Fruit fly (Drosophila melanogaster) whole organism, embryonic: ENCODE measurements around the gene RpS2.

Source experiments
- Aef1 ChIP-seq: fragments of 200-800 bp; sonication (Bioruptor generic); IDR thresholded peaks from 3 replicates; pipeline ENCODE4 v1.3.6; 2022; ENCODE audit warnings: missing biosample characterization, missing genetic modification characterization
- Atf-2 ChIP-seq: fragments of 200-800 bp; sonication (Bioruptor generic); optimal IDR thresholded peaks from 2 replicates; lab custom pipeline; 2016; ENCODE audit warnings: missing biosample characterization, missing genetic modification characterization
- Atf3 ChIP-seq: fragments of 200-800 bp; sonication (Bioruptor generic); optimal IDR thresholded peaks from 3 replicates; lab custom pipeline; 2016; ENCODE audit warnings: missing biosample characterization, missing genetic modification characterization
- B-H2 ChIP-seq: fragments of 200-800 bp; sonication (Bioruptor generic); optimal IDR thresholded peaks from 2 replicates; lab custom pipeline; 2018; ENCODE audit warnings: missing biosample characterization, mild to moderate bottlenecking, missing genetic modification characterization
- Bteb2 ChIP-seq: fragments of 200-800 bp; sonication (Bioruptor generic); optimal IDR thresholded peaks from 2 replicates; lab custom pipeline; 2016; ENCODE audit warnings: missing biosample characterization, missing genetic modification characterization
- CG10366 ChIP-seq: fragments of 200-800 bp; sonication (Bioruptor generic); IDR thresholded peaks from 2 replicates; pipeline ENCODE4 v1.3.6; 2022; ENCODE audit warnings: missing biosample characterization, missing genetic modification characterization
- CG10462 ChIP-seq: fragments of 200-800 bp; sonication (Bioruptor generic); optimal IDR thresholded peaks from 2 replicates; lab custom pipeline; 2016; ENCODE audit warnings: missing biosample characterization, missing genetic modification characterization
- CG11456 ChIP-seq: fragments of 200-800 bp; sonication (Bioruptor generic); IDR thresholded peaks from 3 replicates; pipeline ENCODE4 v1.3.6; 2022; ENCODE audit warnings: missing biosample characterization, missing genetic modification characterization
- CG15696 ChIP-seq: fragments of 200-800 bp; sonication (Bioruptor generic); optimal IDR thresholded peaks from 2 replicates; lab custom pipeline; 2019; ENCODE audit warnings: missing biosample characterization, mild to moderate bottlenecking, missing genetic modification characterization, moderate library complexity
- CG17186 ChIP-seq: fragments of 200-800 bp; sonication (Bioruptor generic); optimal IDR thresholded peaks from 3 replicates; lab custom pipeline; 2017; ENCODE audit warnings: missing biosample characterization, missing genetic modification reagents, missing genetic modification characterization
- CG1832 ChIP-seq: fragments of 200-800 bp; sonication (Bioruptor generic); optimal IDR thresholded peaks from 2 replicates; lab custom pipeline; 2017; ENCODE audit warnings: missing biosample characterization, mild to moderate bottlenecking, missing genetic modification characterization, inconsistent platforms
- CG18764 ChIP-seq: fragments of 200-800 bp; sonication (Bioruptor generic); optimal IDR thresholded peaks from 3 replicates; lab custom pipeline; 2016; ENCODE audit warnings: missing biosample characterization, missing genetic modification characterization
- CG3065 ChIP-seq: fragments of 200-800 bp; sonication (Bioruptor generic); optimal IDR thresholded peaks from 2 replicates; lab custom pipeline; 2016; ENCODE audit warnings: missing biosample characterization, missing genetic modification characterization
- CG34422 ChIP-seq: fragments of 200-800 bp; sonication (Bioruptor generic); IDR thresholded peaks from 3 replicates; pipeline ENCODE4 v1.3.6; 2022; ENCODE audit warnings: missing biosample characterization, missing genetic modification characterization
- CG3838 ChIP-seq: fragments of 200-800 bp; sonication (Bioruptor generic); optimal IDR thresholded peaks from 3 replicates; lab custom pipeline; 2016; ENCODE audit warnings: missing biosample characterization, missing genetic modification characterization
- CG4360 ChIP-seq: fragments of 200-800 bp; sonication (Bioruptor generic); IDR thresholded peaks from 2 replicates; pipeline ENCODE4 v1.3.6; 2022; ENCODE audit warnings: missing biosample characterization, missing genetic modification characterization
- CG4730 ChIP-seq: fragments of 200-800 bp; sonication (Bioruptor generic); IDR thresholded peaks from 2 replicates; pipeline ENCODE4 v1.3.6; 2022; ENCODE audit warnings: missing biosample characterization, missing genetic modification characterization
- CG6689 ChIP-seq: fragments of 200-800 bp; sonication (Bioruptor generic); IDR thresholded peaks from 2 replicates; pipeline ENCODE4 v1.3.6; 2022; ENCODE audit warnings: missing biosample characterization, missing genetic modification characterization
- CG6854 ChIP-seq: fragments of 200-800 bp; sonication (Bioruptor generic); optimal IDR thresholded peaks from 3 replicates; lab custom pipeline; 2017; ENCODE audit warnings: missing biosample characterization, mild to moderate bottlenecking, missing genetic modification characterization
- CG7556 ChIP-seq: fragments of 200-800 bp; sonication (Bioruptor generic); optimal IDR thresholded peaks from 2 replicates; lab custom pipeline; 2017; ENCODE audit warnings: missing biosample characterization, mild to moderate bottlenecking, missing genetic modification characterization
- CG8478 ChIP-seq: fragments of >200 bp; optimal IDR thresholded peaks from 2 replicates; lab custom pipeline; 2018
- CG9215 ChIP-seq: fragments of 200-800 bp; sonication (Bioruptor generic); IDR thresholded peaks from 2 replicates; pipeline ENCODE4 v1.3.6; 2022; ENCODE audit warnings: missing biosample characterization, missing genetic modification characterization
- CrebB ChIP-seq: fragments of 200-800 bp; sonication (Bioruptor generic); optimal IDR thresholded peaks from 3 replicates; lab custom pipeline; 2018; ENCODE audit warnings: missing biosample characterization, mild to moderate bottlenecking, missing genetic modification characterization
- Dad ChIP-seq: fragments of 200-800 bp; sonication (Bioruptor generic); optimal IDR thresholded peaks from 3 replicates; lab custom pipeline; 2016; ENCODE audit warnings: missing biosample characterization, missing genetic modification characterization
- Deaf1 ChIP-seq: fragments of 200-800 bp; optimal IDR thresholded peaks from 3 replicates; lab custom pipeline; 2019; ENCODE audit warnings: missing biosample characterization, mild to moderate bottlenecking, missing genetic modification characterization, moderate library complexity
- Fer1 ChIP-seq: fragments of 200-800 bp; sonication (Bioruptor generic); optimal IDR thresholded peaks from 2 replicates; lab custom pipeline; 2017; ENCODE audit warnings: missing biosample characterization, mild to moderate bottlenecking, missing genetic modification characterization
- H15 ChIP-seq: fragments of 200-800 bp; sonication (Bioruptor generic); IDR thresholded peaks from 3 replicates; pipeline ENCODE4 v1.3.6; 2022; ENCODE audit warnings: missing biosample characterization, missing genetic modification characterization
- Hmr ChIP-seq: fragments of 200-800 bp; sonication (Bioruptor generic); optimal IDR thresholded peaks from 3 replicates; lab custom pipeline; 2017; ENCODE audit warnings: mild to moderate bottlenecking, missing biosample characterization, missing genetic modification reagents, missing genetic modification characterization
- Oaz ChIP-seq: fragments of 200-800 bp; sonication (Bioruptor generic); IDR thresholded peaks from 2 replicates; pipeline ENCODE4 v1.3.6; 2022; ENCODE audit warnings: missing biosample characterization, missing genetic modification characterization
- Opbp ChIP-seq: fragments of 200-800 bp; sonication (Bioruptor generic); IDR thresholded peaks from 3 replicates; pipeline ENCODE4 v1.3.6; 2022; ENCODE audit warnings: missing biosample characterization, missing genetic modification characterization; ENCODE audit not compliant: partially characterized antibody
- Six4 ChIP-seq: fragments of 200-800 bp; sonication (Bioruptor generic); optimal IDR thresholded peaks from 2 replicates; lab custom pipeline; 2016; ENCODE audit warnings: missing biosample characterization, missing genetic modification characterization
- Sry-β ChIP-seq: fragments of 200-800 bp; sonication (Bioruptor generic); optimal IDR thresholded peaks from 2 replicates; lab custom pipeline; 2018; ENCODE audit warnings: missing biosample characterization, mild to moderate bottlenecking, missing genetic modification characterization, moderate library complexity
- Stat92E ChIP-seq, 3 experiments: fragments of >200 bp in 2 of 3; fragments of 200-800 bp in 1 of 3; sonication (Bioruptor generic) in 1 of 3; optimal IDR thresholded peaks; 2 replicates each; lab custom pipeline; 2017 to 2019; ENCODE audit warnings: missing biosample characterization in 3 of 3, missing genetic modification characterization in 3 of 3, mild to moderate bottlenecking in 1 of 3, moderate library complexity in 1 of 3
- Xrp1 ChIP-seq: fragments of 200-800 bp; sonication (Bioruptor generic); IDR thresholded peaks from 2 replicates; pipeline ENCODE4 v1.3.6; 2022; ENCODE audit warnings: missing biosample characterization, missing genetic modification characterization
- az2 ChIP-seq: fragments of 200-800 bp; sonication (Bioruptor generic); optimal IDR thresholded peaks from 3 replicates; lab custom pipeline; 2016; ENCODE audit warnings: missing biosample characterization, missing genetic modification characterization
- chinmo ChIP-seq: fragments of 200-800 bp; sonication (Bioruptor generic); IDR thresholded peaks from 4 replicates; pipeline ENCODE4 v1.3.6; 2022; ENCODE audit warnings: missing biosample characterization, missing genetic modification characterization; ENCODE audit not compliant: partially characterized antibody
- crc ChIP-seq: fragments of 200-800 bp; sonication (Bioruptor generic); optimal IDR thresholded peaks from 2 replicates; lab custom pipeline; 2016; ENCODE audit warnings: missing biosample characterization, missing genetic modification characterization
- disco-r ChIP-seq: fragments of 200-800 bp; sonication (Bioruptor generic); optimal IDR thresholded peaks from 2 replicates; lab custom pipeline; 2016; ENCODE audit warnings: missing biosample characterization, missing genetic modification characterization
- esg ChIP-seq: fragments of 200-800 bp; sonication (Bioruptor generic); conservative IDR thresholded peaks from 2 replicates; pipeline ENCODE4 v1.3.6; 2022; ENCODE audit warnings: missing biosample characterization, missing genetic modification characterization
- grau ChIP-seq: fragments of 200-800 bp; optimal IDR thresholded peaks from 3 replicates; lab custom pipeline; 2019; ENCODE audit warnings: missing biosample characterization, mild to moderate bottlenecking, missing genetic modification characterization, moderate library complexity
- gro ChIP-seq: fragments of 200-800 bp; sonication (Bioruptor generic); optimal IDR thresholded peaks from 2 replicates; lab custom pipeline; 2016; ENCODE audit warnings: missing biosample characterization, missing genetic modification characterization
- kah ChIP-seq: fragments of 200-800 bp; sonication (Bioruptor generic); optimal IDR thresholded peaks from 2 replicates; lab custom pipeline; 2018; ENCODE audit warnings: missing biosample characterization, mild to moderate bottlenecking, missing genetic modification characterization
- knrl ChIP-seq: fragments of 200-800 bp; sonication (Bioruptor generic); IDR thresholded peaks from 3 replicates; pipeline ENCODE4 v1.3.6; 2022; ENCODE audit warnings: missing biosample characterization, missing genetic modification characterization; ENCODE audit not compliant: partially characterized antibody
- oc ChIP-seq: fragments of 200-800 bp; sonication (Bioruptor generic); optimal IDR thresholded peaks from 2 replicates; lab custom pipeline; 2018; ENCODE audit warnings: missing biosample characterization, mild to moderate bottlenecking, missing genetic modification characterization, moderate library complexity
- slbo ChIP-seq: fragments of 200-800 bp; sonication (Bioruptor generic); IDR thresholded peaks from 2 replicates; pipeline ENCODE4 v1.3.6; 2022; ENCODE audit warnings: missing biosample characterization, missing genetic modification characterization
- sob ChIP-seq: fragments of 200-800 bp; sonication (Bioruptor generic); IDR thresholded peaks from 2 replicates; pipeline ENCODE4 v1.3.6; 2022; ENCODE audit warnings: missing biosample characterization, missing genetic modification characterization
- sqz ChIP-seq: fragments of 200-800 bp; sonication (Bioruptor generic); optimal IDR thresholded peaks from 3 replicates; lab custom pipeline; 2018; ENCODE audit warnings: missing biosample characterization, mild to moderate bottlenecking, missing genetic modification characterization
- ssp ChIP-seq: fragments of 200-800 bp; sonication (Bioruptor generic); IDR thresholded peaks from 2 replicates; pipeline ENCODE4 v1.3.6; 2022; ENCODE audit warnings: missing biosample characterization, missing genetic modification characterization
- sug ChIP-seq: fragments of 200-800 bp; optimal IDR thresholded peaks from 2 replicates; lab custom pipeline; 2019; ENCODE audit warnings: missing biosample characterization, mild to moderate bottlenecking, missing genetic modification characterization, moderate library complexity
- tap ChIP-seq: fragments of 200-800 bp; optimal IDR thresholded peaks from 3 replicates; lab custom pipeline; 2019; ENCODE audit warnings: missing biosample characterization, mild to moderate bottlenecking, missing genetic modification characterization, moderate library complexity
- tio ChIP-seq: fragments of 200-800 bp; sonication (Bioruptor generic); optimal IDR thresholded peaks from 2 replicates; lab custom pipeline; 2017; ENCODE audit warnings: missing biosample characterization, missing genetic modification characterization, inconsistent platforms
- tna ChIP-seq: fragments of 200-800 bp; sonication (Bioruptor generic); IDR thresholded peaks from 2 replicates; pipeline ENCODE4 v1.3.6; 2022; ENCODE audit warnings: missing biosample characterization, missing genetic modification characterization; ENCODE audit not compliant: partially characterized antibody
- z ChIP-seq: fragments of 200-800 bp; sonication (Bioruptor generic); IDR thresholded peaks from 3 replicates; pipeline ENCODE4 v1.3.6; 2022; ENCODE audit warnings: missing biosample characterization, missing genetic modification characterization

The RpS2 gene

dm6 chr2L:9862964-9863363, 34.4 kb downstream of the RpS2 start (continued):
- TF ChIP-seq ssp (GFP tag; lab: Robert Waterston, UW) (no peak), CG3065 (GFP tag; lab: Kevin White, UChicago) (no peak), knrl (GFP tag; lab: Robert Waterston, UW) (no peak), kah (GFP tag; lab: Kevin White, UChicago) (no peak), grau (no peak), Atf3 (GFP tag; lab: Kevin White, UChicago) (no peak), slbo (GFP tag; lab: Robert Waterston, UW) (peak; percentile 27; the same call in 1 of the 2 replicates), CG15696 (tag; lab: Kevin White, UChicago) (no peak), gro (no peak), oc (no peak), Sry-β (GFP tag; lab: Kevin White, UChicago) (no peak), Aef1 (GFP tag; lab: Robert Waterston, UW) (peak; percentile 30; the same call in 1 of the 3 replicates), CG6854 (GFP tag; lab: Kevin White, UChicago) (no peak), CG7556 (GFP tag; lab: Kevin White, UChicago) (no peak), CG8478 (lab: Kevin White, UChicago) (no peak), crc (no peak), z (GFP tag; lab: Robert Waterston, UW) (no peak), Stat92E (GFP tag; optimal IDR thresholded peaks at IDR 0.05; lab: Kevin White, UChicago) (no peak), Atf-2 (GFP tag; lab: Kevin White, UChicago) (no peak), CG9215 (GFP tag; lab: Robert Waterston, UW) (no peak), tna (GFP tag; lab: Robert Waterston, UW) (no peak), CG34422 (GFP tag; lab: Robert Waterston, UW) (no peak), Fer1 (GFP tag; lab: Kevin White, UChicago) (no peak), CG6689 (GFP tag; lab: Robert Waterston, UW) (peak; percentile 26; the same call in 1 of the 2 replicates), tap (tag; lab: Kevin White, UChicago) (no peak), Deaf1 (tag; lab: Kevin White, UChicago) (no peak), CG17186 (no peak), Dad (GFP tag; lab: Kevin White, UChicago) (no peak), sqz (GFP tag; lab: Kevin White, UChicago) (no peak), Bteb2 (GFP tag; lab: Kevin White, UChicago) (no peak), CG11456 (0 out of 3 replicates have a peak, but pooled peaks have one; percentile 23), az2 (GFP tag; lab: Kevin White, UChicago) (peak; percentile 3), Xrp1 (GFP tag; lab: Robert Waterston, UW) (peak; percentile 28; the same call in 1 of the 2 replicates), CG4360 (GFP tag; lab: Robert Waterston, UW) (no peak), tio (no peak), CG1832 (GFP tag; lab: Kevin White, UChicago) (no peak), H15 (no peak), sob (no peak), chinmo (GFP tag; lab: Robert Waterston, UW) (no peak), Hmr (GFP tag; lab: Kevin White, UChicago) (no peak), CG10366 (GFP tag; lab: Robert Waterston, UW) (no peak; the same call in 1 of the 2 replicates), esg (GFP tag; lab: Robert Waterston, UW) (no peak), CG18764 (GFP tag; lab: Kevin White, UChicago) (no peak), sug (tag; lab: Kevin White, UChicago) (no peak), CG10462 (GFP tag; lab: Kevin White, UChicago) (no peak), Six4 (GFP tag; lab: Kevin White, UChicago) (no peak), disco-r (GFP tag; lab: Kevin White, UChicago) (no peak), CG4730 (GFP tag; lab: Robert Waterston, UW) (no peak), Opbp (GFP tag; lab: Robert Waterston, UW) (no peak), CrebB (tag; lab: Kevin White, UChicago) (no peak), Oaz (GFP tag; lab: Robert Waterston, UW) (no peak), B-H2 (GFP tag; lab: Kevin White, UChicago) (no peak), CG3838 (GFP tag; lab: Kevin White, UChicago) (no peak)
